Fruit fly (Drosophila melanogaster) whole organism, wandering third instar larva: Measurements from ENCODE around the gene Sfp87B.
A peak's percentile ranks its signal among the peaks of the same experiment; 100 is the strongest.

Source experiments
- CG9705 ChIP-seq: fragments of 200-800 bp; sonication (Bioruptor generic); optimal IDR thresholded peaks from 2 replicates; lab custom pipeline; 2018; ENCODE audit warnings: missing biosample characterization, mild to moderate bottlenecking, missing genetic modification characterization
- CrebA ChIP-seq: fragments of 200-800 bp; sonication (Bioruptor generic); optimal IDR thresholded peaks from 2 replicates; lab custom pipeline; 2016; ENCODE audit warnings: missing biosample characterization, mild to moderate bottlenecking, missing genetic modification characterization, borderline replicate concordance
- Dfd ChIP-seq: fragments of >200 bp; optimal IDR thresholded peaks from 2 replicates; lab custom pipeline; 2017; ENCODE audit warnings: missing biosample characterization, missing genetic modification characterization
- Dif ChIP-seq: fragments of 200-275, 200-300 bp; sonication (Bioruptor generic); optimal IDR thresholded peaks from 2 replicates; lab custom pipeline; 2018; ENCODE audit warnings: missing biosample characterization, missing genetic modification characterization; ENCODE audit not compliant: partially characterized antibody
- GATAd ChIP-seq: sonication (Bioruptor generic); optimal IDR thresholded peaks from 2 replicates; lab custom pipeline; 2016; ENCODE audit warnings: missing biosample characterization, missing genetic modification characterization
- HLH106 ChIP-seq: fragments of 200-800 bp; optimal IDR thresholded peaks from 3 replicates; lab custom pipeline; 2019; ENCODE audit warnings: missing biosample characterization, mild to moderate bottlenecking, missing genetic modification characterization, moderate library complexity
- Hnf4 ChIP-seq: fragments of 200-800 bp; sonication (Bioruptor generic); optimal IDR thresholded peaks from 2 replicates; lab custom pipeline; 2016; ENCODE audit warnings: missing biosample characterization, mild to moderate bottlenecking, missing genetic modification characterization
- Hr83 ChIP-seq: fragments of 200-300 bp; sonication (Bioruptor generic); optimal IDR thresholded peaks from 2 replicates; lab custom pipeline; 2016; ENCODE audit warnings: missing biosample characterization, mild to moderate bottlenecking, missing genetic modification characterization, moderate library complexity; ENCODE audit not compliant: poor library complexity, severe bottlenecking
- Jra ChIP-seq: sonication (Bioruptor generic); optimal IDR thresholded peaks from 2 replicates; lab custom pipeline; 2016; ENCODE audit warnings: missing biosample characterization, missing genetic modification characterization
- Mio ChIP-seq: sonication (Bioruptor generic); optimal IDR thresholded peaks from 2 replicates; lab custom pipeline; 2016; ENCODE audit warnings: missing biosample characterization, missing genetic modification characterization
- Myc ChIP-seq: fragments of >200 bp; optimal IDR thresholded peaks from 2 replicates; lab custom pipeline; 2017
- N ChIP-seq: fragments of >200 bp; optimal IDR thresholded peaks from 2 replicates; lab custom pipeline; 2018; ENCODE audit warnings: missing biosample characterization, missing external identifiers, missing genetic modification characterization
- OdsH ChIP-seq: fragments of 200-800 bp; sonication (Bioruptor generic); optimal IDR thresholded peaks from 2 replicates; lab custom pipeline; 2016; ENCODE audit warnings: missing biosample characterization, mild to moderate bottlenecking, missing genetic modification characterization
- Rel ChIP-seq, 2 experiments: fragments of 200-800 bp; sonication (Bioruptor generic) in 1 of 2; optimal IDR thresholded peaks; 2 replicates in 1 of 2; 3 replicates in 1 of 2; lab custom pipeline; 2016 to 2019; ENCODE audit warnings: mild to moderate bottlenecking in 2 of 2, missing biosample characterization in 2 of 2, missing genetic modification characterization in 2 of 2, moderate library complexity in 1 of 2
- Sp1 ChIP-seq: fragments of 200-800 bp; sonication (Bioruptor generic); optimal IDR thresholded peaks from 3 replicates; lab custom pipeline; 2019; ENCODE audit warnings: missing biosample characterization, mild to moderate bottlenecking, missing genetic modification characterization, moderate library complexity
- Vsx2 ChIP-seq: fragments of 200-300, 225-300 bp; sonication (Bioruptor generic); optimal IDR thresholded peaks from 2 replicates; lab custom pipeline; 2018; ENCODE audit warnings: missing biosample characterization, missing genetic modification characterization; ENCODE audit not compliant: partially characterized antibody
- br ChIP-seq: fragments of 200-800 bp; sonication (Bioruptor generic); optimal IDR thresholded peaks from 2 replicates; lab custom pipeline; 2016; ENCODE audit warnings: missing biosample characterization, missing genetic modification characterization
- dl ChIP-seq, 2 experiments: fragments of 175-275, 200-275 bp in 1 of 2; fragments of 200-275 bp in 1 of 2; sonication (Bioruptor generic); optimal IDR thresholded peaks; lab custom pipeline; 2018; ENCODE audit warnings: mild to moderate bottlenecking in 2 of 2, missing biosample characterization in 2 of 2, missing genetic modification characterization in 2 of 2, moderate library complexity in 2 of 2; ENCODE audit not compliant: partially characterized antibody in 2 of 2, insufficient read depth in 1 of 2
- dmrt93B ChIP-seq: fragments of 200-800 bp; sonication (Bioruptor generic); optimal IDR thresholded peaks from 2 replicates; lab custom pipeline; 2018; ENCODE audit warnings: missing biosample characterization, mild to moderate bottlenecking, missing genetic modification characterization
- dsf ChIP-seq: sonication (Bioruptor generic); optimal IDR thresholded peaks from 2 replicates; lab custom pipeline; 2016; ENCODE audit warnings: missing biosample characterization, missing genetic modification characterization, borderline replicate concordance
- foxo ChIP-seq, 2 experiments: fragments of 200-800 bp; sonication (Bioruptor generic); optimal IDR thresholded peaks; 2 replicates in 1 of 2; 3 replicates in 1 of 2; lab custom pipeline; 2016 to 2017; ENCODE audit warnings: missing biosample characterization in 2 of 2, missing genetic modification characterization in 2 of 2
- h ChIP-seq: fragments of 200-800 bp; sonication (Bioruptor generic); optimal IDR thresholded peaks from 3 replicates; lab custom pipeline; 2016; ENCODE audit warnings: missing biosample characterization, mild to moderate bottlenecking, missing genetic modification characterization
- jim ChIP-seq: fragments of 175-275, 200-325 bp; sonication (Bioruptor generic); optimal IDR thresholded peaks from 2 replicates; lab custom pipeline; 2016; ENCODE audit warnings: missing biosample characterization, mild to moderate bottlenecking, missing genetic modification characterization
- lola ChIP-seq: fragments of >200 bp; optimal IDR thresholded peaks from 2 replicates; lab custom pipeline; 2017; ENCODE audit warnings: missing biosample characterization, missing genetic modification characterization
- pan ChIP-seq: fragments of >200 bp; optimal IDR thresholded peaks from 2 replicates; lab custom pipeline; 2017
- psq ChIP-seq: fragments of 200-800 bp; sonication (Bioruptor generic); optimal IDR thresholded peaks from 3 replicates; lab custom pipeline; 2017; ENCODE audit warnings: missing biosample characterization, mild to moderate bottlenecking, missing genetic modification characterization, moderate library complexity
- rgr ChIP-seq: fragments of 200-800 bp; sonication (Bioruptor generic); optimal IDR thresholded peaks from 3 replicates; lab custom pipeline; 2016; ENCODE audit warnings: missing biosample characterization, mild to moderate bottlenecking, missing genetic modification characterization
- sage ChIP-seq: fragments of 200-800 bp; sonication (Bioruptor generic); optimal IDR thresholded peaks from 2 replicates; lab custom pipeline; 2016; ENCODE audit warnings: missing biosample characterization, mild to moderate bottlenecking, missing genetic modification characterization
- tai ChIP-seq: sonication (Bioruptor generic); optimal IDR thresholded peaks from 2 replicates; lab custom pipeline; 2016; ENCODE audit warnings: missing biosample characterization, missing genetic modification characterization
- usp ChIP-seq: fragments of >200 bp; optimal IDR thresholded peaks from 2 replicates; lab custom pipeline; 2017; ENCODE audit warnings: missing biosample characterization, missing genetic modification characterization
- woc ChIP-seq: sonication (Bioruptor generic); optimal IDR thresholded peaks from 2 replicates; lab custom pipeline; 2016; ENCODE audit warnings: missing biosample characterization, mild to moderate bottlenecking, missing genetic modification characterization

Sfp87B gene

dm6 chr3R:12280729-12281342 is 7.9 kb downstream of the Sfp87B start:
- TF ChIP-seq psq (GFP tag; lab: Kevin White, UChicago) (no peak), CG9705 (GFP tag; lab: Kevin White, UChicago) (no peak), Dfd (no peak), jim (GFP tag; lab: Kevin White, UChicago) (no peak), foxo (GFP tag; optimal IDR thresholded peaks at IDR 0.05; lab: Kevin White, UChicago) (peak in 1 of 2 experiments; percentile 7), rgr (GFP tag; lab: Kevin White, UChicago) (no peak), Rel (GFP tag; optimal IDR thresholded peaks at IDR 0.05; lab: Kevin White, UChicago) (no peak), Rel (tag; optimal IDR thresholded peaks at IDR 0.05; lab: Kevin White, UChicago) (peak; percentile 50), Hnf4 (no peak), Dif (GFP tag; lab: Kevin White, UChicago) (peak; percentile 87), OdsH (GFP tag; lab: Kevin White, UChicago) (no peak), dl (GFP tag; optimal IDR thresholded peaks at IDR 0.05; lab: Kevin White, UChicago; ENCODE audit: insufficient read depth in 1 of 2, partially characterized antibody in 2 of 2) (peak in 1 of 2 experiments; percentile 13), h (GFP tag; lab: Kevin White, UChicago) (peak; percentile 4), Hr83 (GFP tag; lab: Kevin White, UChicago) (peak; percentile 79), usp (GFP tag; lab: Kevin White, UChicago) (no peak), GATAd (GFP tag; lab: Kevin White, UChicago) (no peak), woc (GFP tag; lab: Kevin White, UChicago) (no peak), Vsx2 (GFP tag; lab: Kevin White, UChicago) (peak; percentile 36), br (peak; percentile 17), sage (no peak), CrebA (peak; percentile 45), Myc (lab: Kevin White, UChicago) (no peak)

dm6 chr3R:12285589-12285988 is 12.7 kb downstream of the Sfp87B start:
- TF ChIP-seq rgr (GFP tag; lab: Kevin White, UChicago) (no peak), GATAd (GFP tag; lab: Kevin White, UChicago) (no peak), tai (GFP tag; lab: Kevin White, UChicago) (no peak), Vsx2 (GFP tag; lab: Kevin White, UChicago) (no peak), dl (GFP tag; optimal IDR thresholded peaks at IDR 0.05; lab: Kevin White, UChicago; ENCODE audit: insufficient read depth in 1 of 2, partially characterized antibody in 2 of 2) (no peak), OdsH (GFP tag; lab: Kevin White, UChicago) (no peak), h (GFP tag; lab: Kevin White, UChicago) (no peak)
- TF ChIP-seq, all 38 proteins: peak for 0

dm6 chr3R:12288580-12289299 is 15.8 kb downstream of the Sfp87B start:
- no peak for TF ChIP-seq lola (GFP tag; lab: Kevin White, UChicago)
- TF ChIP-seq OdsH (GFP tag; lab: Kevin White, UChicago) = no peak
- TF ChIP-seq h (GFP tag; lab: Kevin White, UChicago) = no peak
- no peak for TF ChIP-seq usp (GFP tag; lab: Kevin White, UChicago)
- TF ChIP-seq Vsx2 (GFP tag; lab: Kevin White, UChicago) = no peak

dm6 chr3R:12290466-12291237 is 17.7 kb downstream of the Sfp87B start:
- TF ChIP-seq woc (GFP tag; lab: Kevin White, UChicago) = no peak
- no peak for TF ChIP-seq Jra (GFP tag; lab: Kevin White, UChicago)
- TF ChIP-seq foxo (GFP tag; optimal IDR thresholded peaks at IDR 0.05; lab: Kevin White, UChicago) = no peak
- TF ChIP-seq, all 38 proteins: peak for 0

- TF ChIP-seq psq (GFP tag; lab: Kevin White, UChicago) (no peak), dmrt93B (GFP tag; lab: Kevin White, UChicago) (no peak), Mio (GFP tag; lab: Kevin White, UChicago) (no peak), HLH106 (tag; lab: Kevin White, UChicago) (no peak), dsf (GFP tag; lab: Kevin White, UChicago) (no peak), lola (GFP tag; lab: Kevin White, UChicago) (no peak), Sp1 (GFP tag; lab: Kevin White, UChicago) (no peak), N (GFP tag; lab: Kevin White, UChicago) (no peak), pan (lab: Kevin White, UChicago) (no peak)
- TF ChIP-seq, all 38 proteins: peak for 0
Measured at dm6 chr3R:12291872-12292271, 18.9 kb downstream of the Sfp87B start.
